ENCODE assay signal across 8 worm cellular contexts in genomic region chrX:8252293-8252692, ce11.
A peak's percentile ranks its signal among the peaks of the same experiment; 100 is the strongest.
TF ChIP-seq lines count a peak whose summit lies in the region.

TSS of gene M60.6 (minus strand) at chrX:8252458.

TF ChIP-seq in whole organism, L1 larva, 84 proteins besides CTCF, POLR2A, EP300 and RAD21 (continues in another document):
- peak; percentile 7 for TF ChIP-seq rnt-1 (tag; optimal IDR thresholded peaks at IDR 0.05; lab: Kevin White, UChicago)
- no peak for TF ChIP-seq mef-2 (tag; optimal IDR thresholded peaks at IDR 0.05; lab: Kevin White, UChicago)
- TF ChIP-seq nhr-85 (tag; lab: Kevin White, UChicago) = peak; percentile 87
- peak; percentile 15 for TF ChIP-seq tbx-2 (tag; optimal IDR thresholded peaks at IDR 0.05; lab: Kevin White, UChicago)
- TF ChIP-seq ces-1 (GFP tag; optimal IDR thresholded peaks at IDR 0.05; lab: Kevin White, UChicago) = no peak
- peak; percentile 48 for TF ChIP-seq nhr-20 (tag; optimal IDR thresholded peaks at IDR 0.05; lab: Kevin White, UChicago)
- no peak for TF ChIP-seq ceh-88 (GFP tag; IDR thresholded peaks at IDR 0.05; lab: Robert Waterston, UW)
- TF ChIP-seq mep-1 (tag; optimal IDR thresholded peaks at IDR 0.05; lab: Kevin White, UChicago) = peak; percentile 64
- TF ChIP-seq swsn-7 (tag; optimal IDR thresholded peaks at IDR 0.05; lab: Kevin White, UChicago) = peak; percentile 49
- TF ChIP-seq lsy-2 (tag; optimal IDR thresholded peaks at IDR 0.05; lab: Kevin White, UChicago) = peak in 1 of 2 experiments; percentile 42
- no peak for TF ChIP-seq ceh-8 (GFP tag; optimal IDR thresholded peaks at IDR 0.05; lab: Kevin White, UChicago)
- peak; percentile 84 for TF ChIP-seq lin-14 (GFP tag; optimal IDR thresholded peaks at IDR 0.05; lab: Kevin White, UChicago)

TF ChIP-seq in whole organism, L2 larva, 48 proteins besides CTCF, POLR2A, EP300 and RAD21 (continues in another document):
- TF ChIP-seq zag-1 (tag; optimal IDR thresholded peaks at IDR 0.05; lab: Kevin White, UChicago) = peak; percentile 51
- TF ChIP-seq peb-1 (tag; optimal IDR thresholded peaks at IDR 0.05; lab: Kevin White, UChicago) = no peak
- TF ChIP-seq nhr-11 (tag; optimal IDR thresholded peaks at IDR 0.05; lab: Kevin White, UChicago) = no peak
- TF ChIP-seq egl-27 (tag; optimal IDR thresholded peaks at IDR 0.05; lab: Kevin White, UChicago) = no peak
- peak in 1 of 2 experiments; percentile 13 for TF ChIP-seq mdl-1 (tag; optimal IDR thresholded peaks at IDR 0.05; lab: Kevin White, UChicago)
- no peak for TF ChIP-seq R02D3.7 (tag; optimal IDR thresholded peaks at IDR 0.05; lab: Kevin White, UChicago)
- peak in 1 of 2 experiments; percentile 32 for TF ChIP-seq lsy-2 (tag; optimal IDR thresholded peaks at IDR 0.05; lab: Kevin White, UChicago)
- TF ChIP-seq nhr-129 (tag; optimal IDR thresholded peaks at IDR 0.05; lab: Kevin White, UChicago) = peak; percentile 62
- TF ChIP-seq ama-1 (optimal IDR thresholded peaks at IDR 0.05; lab: Kevin White, UChicago) = no peak
- TF ChIP-seq nhr-21 (tag; optimal IDR thresholded peaks at IDR 0.05; lab: Kevin White, UChicago) = peak; percentile 2
- peak; percentile 75 for TF ChIP-seq unc-55 (GFP tag; optimal IDR thresholded peaks at IDR 0.05; lab: Kevin White, UChicago)
- TF ChIP-seq sem-4 (tag; optimal IDR thresholded peaks at IDR 0.05; lab: Kevin White, UChicago) = peak; percentile 8

TF ChIP-seq in whole organism, L3 larva, 47 proteins besides CTCF, POLR2A, EP300 and RAD21:
- TF ChIP-seq nhr-25 (tag; optimal IDR thresholded peaks at IDR 0.05; lab: Kevin White, UChicago) (peak; percentile 51), nhr-11 (tag; optimal IDR thresholded peaks at IDR 0.05; lab: Kevin White, UChicago) (no peak), nhr-28 (tag; optimal IDR thresholded peaks at IDR 0.05; lab: Kevin White, UChicago) (no peak), elt-2 (tag; optimal IDR thresholded peaks at IDR 0.05; lab: Kevin White, UChicago) (no peak), snpc-4 (tag; optimal IDR thresholded peaks at IDR 0.05; lab: Kevin White, UChicago) (peak; percentile 34), hmg-11 (tag; optimal IDR thresholded peaks at IDR 0.05; lab: Kevin White, UChicago) (peak; percentile 24), nfya-1 (tag; optimal IDR thresholded peaks at IDR 0.05; lab: Kevin White, UChicago; ENCODE audit: insufficient read depth) (peak; percentile 47), nhr-43 (tag; optimal IDR thresholded peaks at IDR 0.05; lab: Kevin White, UChicago; ENCODE audit: poor library complexity, severe bottlenecking) (peak; percentile 23), nhr-23 (tag; optimal IDR thresholded peaks at IDR 0.05; lab: Kevin White, UChicago) (peak; percentile 33), jun-1 (tag; optimal IDR thresholded peaks at IDR 0.05; lab: Kevin White, UChicago) (no peak)
TF ChIP-seq in whole organism, L3 larva: peak in this region for 6.

TF ChIP-seq in whole organism, L4 larva, 104 proteins besides CTCF, POLR2A, EP300 and RAD21 (continues in another document):
- TF ChIP-seq nhr-11 (tag; optimal IDR thresholded peaks at IDR 0.05; lab: Kevin White, UChicago) (no peak), ztf-11 (tag; optimal IDR thresholded peaks at IDR 0.05; lab: Kevin White, UChicago) (no peak), fkh-10 (GFP tag; optimal IDR thresholded peaks at IDR 0.05; lab: Kevin White, UChicago) (peak; percentile 6), mxl-3 (GFP tag; optimal IDR thresholded peaks at IDR 0.05; lab: Kevin White, UChicago) (peak; percentile 34), hlh-11 (tag; optimal IDR thresholded peaks at IDR 0.05; lab: Kevin White, UChicago) (peak; percentile 33), lim-7 (GFP tag; IDR thresholded peaks at IDR 0.05; lab: Robert Waterston, UW) (no peak), nhr-111 (GFP tag; optimal IDR thresholded peaks at IDR 0.05; lab: Kevin White, UChicago) (no peak), hmg-1.1 (GFP tag; IDR thresholded peaks at IDR 0.05; lab: Robert Waterston, UW) (peak; percentile 56), mep-1 (tag; optimal IDR thresholded peaks at IDR 0.05; lab: Kevin White, UChicago) (peak; percentile 10), ama-1 (optimal IDR thresholded peaks at IDR 0.05; lab: Kevin White, UChicago) (no peak), ceh-62 (tag; optimal IDR thresholded peaks at IDR 0.05; lab: Kevin White, UChicago) (no peak), aha-1 (tag; lab: Kevin White, UChicago) (no peak), skn-1 (tag; optimal IDR thresholded peaks at IDR 0.05; lab: Kevin White, UChicago) (no peak)

TF ChIP-seq in whole organism, early embryonic, 17 proteins besides CTCF, POLR2A, EP300 and RAD21:
- no peak for TF ChIP-seq ceh-13 (GFP tag; optimal IDR thresholded peaks at IDR 0.05; lab: Kevin White, UChicago)
- no peak for TF ChIP-seq pes-1 (GFP tag; IDR thresholded peaks at IDR 0.05; lab: Robert Waterston, UW)
- TF ChIP-seq F13C5.2 (tag; optimal IDR thresholded peaks at IDR 0.05; lab: Kevin White, UChicago) = peak; percentile 35

TF ChIP-seq in whole organism, late embryonic, 69 proteins besides CTCF, POLR2A, EP300 and RAD21 (continues in another document):
- TF ChIP-seq lin-11 (tag; optimal IDR thresholded peaks at IDR 0.05; lab: Kevin White, UChicago) (no peak), nfya-1 (tag; optimal IDR thresholded peaks at IDR 0.05; lab: Kevin White, UChicago) (peak; percentile 34), F13H6.1 (tag; optimal IDR thresholded peaks at IDR 0.05; lab: Kevin White, UChicago) (peak; percentile 25), unc-55 (GFP tag; optimal IDR thresholded peaks at IDR 0.05; lab: Kevin White, UChicago) (peak; percentile 30), ceh-31 (tag; optimal IDR thresholded peaks at IDR 0.05; lab: Kevin White, UChicago) (peak; percentile 77), pha-2 (tag; optimal IDR thresholded peaks at IDR 0.05; lab: Kevin White, UChicago) (no peak), fkh-6 (tag; optimal IDR thresholded peaks at IDR 0.05; lab: Kevin White, UChicago) (no peak), syd-9 (tag; optimal IDR thresholded peaks at IDR 0.05; lab: Kevin White, UChicago) (no peak), K09A11.1 (tag; optimal IDR thresholded peaks at IDR 0.05; lab: Kevin White, UChicago; ENCODE audit: insufficient read depth) (no peak), pqm-1 (tag; optimal IDR thresholded peaks at IDR 0.05; lab: Kevin White, UChicago) (no peak), ceh-6 (GFP tag; optimal IDR thresholded peaks at IDR 0.05; lab: Kevin White, UChicago) (no peak), ref-2 (tag; optimal IDR thresholded peaks at IDR 0.05; lab: Kevin White, UChicago) (peak; percentile 65), unc-86 (tag; optimal IDR thresholded peaks at IDR 0.05; lab: Kevin White, UChicago) (no peak), ets-4 (tag; optimal IDR thresholded peaks at IDR 0.05; lab: Kevin White, UChicago) (no peak), che-1 (tag; optimal IDR thresholded peaks at IDR 0.05; lab: Kevin White, UChicago) (no peak), ceh-14 (tag; optimal IDR thresholded peaks at IDR 0.05; lab: Kevin White, UChicago) (peak; percentile 16)

TF ChIP-seq in whole organism, mixed stage, embryonic, 35 proteins besides CTCF, POLR2A, EP300 and RAD21:
- TF ChIP-seq ham-2 (GFP tag; optimal IDR thresholded peaks at IDR 0.05; lab: Kevin White, UChicago) (peak; percentile 49), lsy-2 (tag; optimal IDR thresholded peaks at IDR 0.05; lab: Kevin White, UChicago) (no peak), nhr-28 (tag; optimal IDR thresholded peaks at IDR 0.05; lab: Kevin White, UChicago) (no peak), drap-1 (GFP tag; optimal IDR thresholded peaks at IDR 0.05; lab: Kevin White, UChicago) (no peak), ces-1 (GFP tag; optimal IDR thresholded peaks at IDR 0.05; lab: Kevin White, UChicago) (peak; percentile 57)
TF ChIP-seq in whole organism, mixed stage, embryonic: peak in this region for 2.

TF ChIP-seq in whole organism, young adult, 124 proteins besides CTCF, POLR2A, EP300 and RAD21:
- no peak for TF ChIP-seq cebp-1 (GFP tag; IDR thresholded peaks at IDR 0.05; lab: Robert Waterston, UW)
- peak; percentile 11 for TF ChIP-seq cebp-1 (tag; optimal IDR thresholded peaks at IDR 0.05; lab: Kevin White, UChicago)
- no peak for TF ChIP-seq madf-6 (GFP tag; IDR thresholded peaks at IDR 0.05; lab: Robert Waterston, UW)
- TF ChIP-seq F55B11.4 (tag; optimal IDR thresholded peaks at IDR 0.05; lab: Kevin White, UChicago; ENCODE audit: borderline replicate concordance, insufficient read depth) = no peak
- peak; percentile 42; the same call in 1 of the 2 replicates for TF ChIP-seq hmg-1.2 (GFP tag; IDR thresholded peaks at IDR 0.05; lab: Robert Waterston, UW)
- peak; percentile 73 for TF ChIP-seq zfh-2 (GFP tag; conservative IDR thresholded peaks at IDR 0.05; lab: Robert Waterston, UW)
- TF ChIP-seq ceh-27 (GFP tag; optimal IDR thresholded peaks at IDR 0.05; lab: Kevin White, UChicago) = peak; percentile 14
- no peak for TF ChIP-seq K11D2.4 (GFP tag; IDR thresholded peaks at IDR 0.05; lab: Robert Waterston, UW)
- 0 out of 2 replicates have a peak, but pooled peaks have one; percentile 10 for TF ChIP-seq egrh-3 (GFP tag; IDR thresholded peaks at IDR 0.05; lab: Robert Waterston, UW)
